Worm (Caenorhabditis elegans): ENCODE results near the gene scpl-4.

scpl-4 gene

DNA sequence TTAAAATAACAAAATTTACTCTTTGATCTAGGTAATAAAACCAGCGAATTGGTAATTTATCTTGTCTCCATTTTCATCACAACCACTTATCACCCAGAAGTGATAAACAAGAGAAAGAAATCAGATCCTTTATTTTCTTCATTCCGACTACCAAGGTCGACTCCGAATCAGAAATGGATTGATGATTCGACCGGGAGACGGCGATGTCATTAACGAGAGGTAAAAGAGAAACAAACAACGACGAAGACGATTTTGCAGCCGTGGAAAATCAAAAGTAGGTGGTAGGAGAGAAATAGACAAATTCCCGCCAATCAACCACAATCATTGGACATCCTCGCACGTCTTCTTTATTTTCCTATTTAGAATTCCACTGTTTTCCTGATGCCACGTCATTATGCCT is 41.8 kb upstream of the scpl-4 start (continued):
- TF ChIP-seq aly-2 (tag; optimal IDR thresholded peaks at IDR 0.05) (no peak), R02D3.7 (tag; optimal IDR thresholded peaks at IDR 0.05) (no peak), snpc-4 (tag; optimal IDR thresholded peaks at IDR 0.05) (no peak), skn-1 (tag; optimal IDR thresholded peaks at IDR 0.05) (no peak), ama-1 (optimal IDR thresholded peaks at IDR 0.05) (no peak), ztf-4 (tag; optimal IDR thresholded peaks at IDR 0.05) (no peak), nhr-21 (tag; optimal IDR thresholded peaks at IDR 0.05) (peak; percentile 24), alr-1 (tag; optimal IDR thresholded peaks at IDR 0.05) (no peak), C34F6.9 (tag; optimal IDR thresholded peaks at IDR 0.05) (no peak), ceh-16 (tag; optimal IDR thresholded peaks at IDR 0.05) (no peak)

DNA sequence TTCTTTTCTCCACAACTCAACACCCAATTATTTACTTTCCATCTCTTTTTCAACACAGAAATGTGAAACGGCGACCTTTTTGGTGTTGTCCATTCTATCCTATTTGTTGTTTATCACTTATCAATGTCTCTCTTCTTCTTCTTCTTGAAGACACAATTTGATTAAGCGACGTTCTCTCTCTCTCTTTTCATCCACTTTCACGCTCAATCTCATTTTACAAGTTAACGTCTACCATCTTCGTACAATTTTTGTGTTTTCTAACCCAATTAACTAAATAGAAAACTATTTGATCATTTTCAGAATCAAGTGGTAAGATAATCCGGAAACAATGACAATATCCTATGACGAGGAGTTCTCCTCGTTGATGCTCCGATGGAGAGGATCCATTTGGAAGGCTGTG is 41.2 kb upstream of the scpl-4 start, which contains the start of gene best-14:
TSS of gene best-14 (plus strand) at position 301 of the 400 bp plus-strand sequence.
- TF ChIP-seq nhr-25 (tag; optimal IDR thresholded peaks at IDR 0.05) (no peak), unc-39 (tag; optimal IDR thresholded peaks at IDR 0.05) (no peak), sma-9 (GFP tag; optimal IDR thresholded peaks at IDR 0.05) (no peak), sma-9 (tag; optimal IDR thresholded peaks at IDR 0.05) (no peak), ztf-11 (tag; optimal IDR thresholded peaks at IDR 0.05) (no peak), sem-4 (tag; optimal IDR thresholded peaks at IDR 0.05) (no peak), crh-2 (tag; optimal IDR thresholded peaks at IDR 0.05) (no peak), nhr-10 (tag; optimal IDR thresholded peaks at IDR 0.05) (no peak), unc-62 (GFP tag; optimal IDR thresholded peaks at IDR 0.05) (no peak), dmd-4 (tag; optimal IDR thresholded peaks at IDR 0.05) (no peak), snpc-4 (tag; optimal IDR thresholded peaks at IDR 0.05) (no peak), ama-1 (optimal IDR thresholded peaks at IDR 0.05) (no peak)

DNA sequence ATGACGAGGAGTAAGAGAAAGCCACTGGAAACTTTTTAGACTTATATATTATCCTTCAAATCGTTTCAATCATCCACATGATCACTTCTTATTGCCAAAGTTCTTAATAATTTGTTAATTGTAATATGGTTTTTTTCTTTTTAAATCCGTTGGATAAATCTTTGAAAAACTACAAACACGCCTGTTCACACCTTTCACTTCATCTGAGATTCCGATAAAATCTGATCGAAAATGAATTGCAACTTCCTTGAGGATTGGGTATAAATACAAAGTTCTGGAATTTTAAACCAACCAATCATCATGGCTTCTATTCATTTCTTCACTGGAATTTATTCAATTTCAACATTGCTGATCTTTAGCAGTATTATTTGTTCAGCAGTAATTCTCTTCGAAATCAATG is 38.3 kb upstream of the scpl-4 start, which contains the start of gene col-152:
TSS of gene col-152 (plus strand) at position 301 of the 400 bp plus-strand sequence.
- TF ChIP-seq alr-1 (tag; optimal IDR thresholded peaks at IDR 0.05) (no peak), fos-1 (tag; optimal IDR thresholded peaks at IDR 0.05) (no peak)

ce11 chrV:10561632-10562031 is 37.3 kb upstream of the scpl-4 start:
- no peak for TF ChIP-seq C34F6.9 (tag; optimal IDR thresholded peaks at IDR 0.05)

DNA sequence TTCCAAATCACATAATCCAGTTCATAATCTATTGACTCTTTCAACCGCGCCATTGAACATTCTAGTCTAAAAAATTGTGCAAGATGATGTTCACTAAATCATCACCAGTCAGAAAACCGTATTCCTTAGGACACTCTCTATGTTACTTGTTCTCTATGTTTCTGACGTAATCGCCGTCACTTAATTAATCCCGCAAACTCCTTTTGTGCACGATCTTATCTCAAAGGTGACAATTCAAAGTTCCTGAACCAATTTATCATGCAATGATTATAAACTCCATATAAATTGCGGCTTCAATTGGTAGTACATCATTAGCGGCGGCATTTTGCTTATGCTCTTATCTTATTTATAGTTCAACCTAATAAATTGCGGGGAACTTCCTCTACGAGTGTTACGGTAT is 36.1 kb upstream of the scpl-4 start:
- TF ChIP-seq egl-27 (tag; optimal IDR thresholded peaks at IDR 0.05) = no peak
- no peak for TF ChIP-seq elt-1 (tag; optimal IDR thresholded peaks at IDR 0.05)
- no peak for TF ChIP-seq nhr-6 (tag; optimal IDR thresholded peaks at IDR 0.05)
- no peak for TF ChIP-seq nhr-77 (tag; optimal IDR thresholded peaks at IDR 0.05)
- no peak for TF ChIP-seq zag-1 (tag; optimal IDR thresholded peaks at IDR 0.05)
- no peak for TF ChIP-seq skn-1 (tag; optimal IDR thresholded peaks at IDR 0.05)
- TF ChIP-seq nhr-129 (tag; optimal IDR thresholded peaks at IDR 0.05) = no peak
- TF ChIP-seq lsy-2 (tag; optimal IDR thresholded peaks at IDR 0.05) = no peak
- no peak for TF ChIP-seq dmd-4 (tag; optimal IDR thresholded peaks at IDR 0.05)
- no peak for TF ChIP-seq sma-9 (GFP tag; optimal IDR thresholded peaks at IDR 0.05)
- TF ChIP-seq sma-9 (tag; optimal IDR thresholded peaks at IDR 0.05) = no peak
- TF ChIP-seq ZK546.5 (tag; optimal IDR thresholded peaks at IDR 0.05) = no peak
- no peak for TF ChIP-seq nhr-11 (tag; optimal IDR thresholded peaks at IDR 0.05)
- no peak for TF ChIP-seq F13H6.1 (tag; optimal IDR thresholded peaks at IDR 0.05)
- no peak for TF ChIP-seq sma-3 (GFP tag; optimal IDR thresholded peaks at IDR 0.05)
- TF ChIP-seq crh-2 (tag; optimal IDR thresholded peaks at IDR 0.05) = no peak
- no peak for TF ChIP-seq nhr-237 (tag; optimal IDR thresholded peaks at IDR 0.05)
- TF ChIP-seq nhr-25 (tag; optimal IDR thresholded peaks at IDR 0.05) = no peak

- TF ChIP-seq lin-39 (tag; optimal IDR thresholded peaks at IDR 0.05) = no peak
- peak; percentile 17 for TF ChIP-seq blmp-1 (tag; optimal IDR thresholded peaks at IDR 0.05; ENCODE audit: insufficient read depth)
Observed at ce11 chrV:10564140-10564539, 34.8 kb upstream of the scpl-4 start.

Measured in whole organism, L2 larva.